Fruit fly (Drosophila melanogaster) whole organism, embryonic: Measurements from ENCODE around the gene CG32074.

Experiments
- B-H2 ChIP-seq: fragments of 200-800 bp; sonication (Bioruptor generic); optimal IDR thresholded peaks from 2 replicates; lab custom pipeline; 2018; ENCODE audit warnings: missing biosample characterization, mild to moderate bottlenecking, missing genetic modification characterization
- Blimp-1 ChIP-seq: fragments of 200-800 bp; sonication (Bioruptor generic); optimal IDR thresholded peaks from 3 replicates; lab custom pipeline; 2018; ENCODE audit warnings: missing biosample characterization, missing genetic modification characterization, mild to moderate bottlenecking, moderate library complexity, missing genetic modification reagents
- BtbVII ChIP-seq: fragments of 200-800 bp; sonication (Bioruptor generic); optimal IDR thresholded peaks from 3 replicates; lab custom pipeline; 2017; ENCODE audit warnings: missing biosample characterization, mild to moderate bottlenecking, missing genetic modification characterization
- Bteb2 ChIP-seq: fragments of 200-800 bp; sonication (Bioruptor generic); optimal IDR thresholded peaks from 2 replicates; lab custom pipeline; 2016; ENCODE audit warnings: missing biosample characterization, missing genetic modification characterization
- CG10431 ChIP-seq: fragments of 200-800 bp; sonication (Bioruptor generic); optimal IDR thresholded peaks from 3 replicates; lab custom pipeline; 2018; ENCODE audit warnings: missing biosample characterization, mild to moderate bottlenecking, missing genetic modification characterization
- CG10979 ChIP-seq: fragments of 200-800 bp; sonication (Bioruptor generic); optimal IDR thresholded peaks from 2 replicates; lab custom pipeline; 2018; ENCODE audit warnings: missing biosample characterization, mild to moderate bottlenecking, missing genetic modification characterization, moderate library complexity
- CG11085 ChIP-seq: fragments of 200-800 bp; sonication (Bioruptor generic); IDR thresholded peaks from 2 replicates; pipeline ENCODE4 v1.3.6; 2022; ENCODE audit warnings: missing biosample characterization, missing genetic modification characterization
- CG11398 ChIP-seq: fragments of 200-800 bp; sonication (Bioruptor generic); optimal IDR thresholded peaks from 2 replicates; lab custom pipeline; 2016; ENCODE audit warnings: missing biosample characterization, missing genetic modification characterization
- CG11560 ChIP-seq: fragments of 200-800 bp; sonication (Bioruptor generic); IDR thresholded peaks from 3 replicates; pipeline ENCODE4 v1.3.6; 2022; ENCODE audit warnings: missing biosample characterization, missing genetic modification characterization
- CG15514 ChIP-seq: fragments of 200-800 bp; sonication (Bioruptor generic); optimal IDR thresholded peaks from 3 replicates; lab custom pipeline; 2017; ENCODE audit warnings: missing biosample characterization, missing genetic modification characterization, mild to moderate bottlenecking, moderate library complexity, missing genetic modification reagents
- CG3995 ChIP-seq: fragments of 200-800 bp; sonication (Bioruptor generic); optimal IDR thresholded peaks from 3 replicates; lab custom pipeline; 2016; ENCODE audit warnings: missing biosample characterization, missing genetic modification characterization
- CG4328 ChIP-seq: fragments of 200-800 bp; sonication (Bioruptor generic); optimal IDR thresholded peaks from 3 replicates; lab custom pipeline; 2017; ENCODE audit warnings: missing biosample characterization, missing genetic modification reagents, missing genetic modification characterization
- CG4404 ChIP-seq: fragments of 200-800 bp; sonication (Bioruptor generic); IDR thresholded peaks from 2 replicates; pipeline ENCODE4 v1.3.6; 2022; ENCODE audit warnings: missing biosample characterization, missing genetic modification characterization
- CG4617 ChIP-seq: fragments of 200-800 bp; sonication (Bioruptor generic); optimal IDR thresholded peaks from 3 replicates; lab custom pipeline; 2016; ENCODE audit warnings: missing biosample characterization, missing genetic modification characterization, borderline replicate concordance
- CG6765 ChIP-seq: fragments of 200-800 bp; sonication (Bioruptor generic); optimal IDR thresholded peaks from 3 replicates; lab custom pipeline; 2017; ENCODE audit warnings: missing biosample characterization, mild to moderate bottlenecking, missing genetic modification characterization
- CG7271 ChIP-seq: fragments of 200-800 bp; sonication (Bioruptor generic); optimal IDR thresholded peaks from 2 replicates; lab custom pipeline; 2018; ENCODE audit warnings: missing biosample characterization, mild to moderate bottlenecking, missing genetic modification characterization, moderate library complexity
- CG9817 ChIP-seq: fragments of 200-800 bp; sonication (Bioruptor generic); optimal IDR thresholded peaks from 2 replicates; lab custom pipeline; 2018; ENCODE audit warnings: missing biosample characterization, mild to moderate bottlenecking, missing genetic modification characterization, moderate library complexity
- Dll ChIP-seq: fragments of 200-800 bp; sonication (Bioruptor generic); IDR thresholded peaks from 4 replicates; pipeline ENCODE4 v1.3.6; 2022; ENCODE audit warnings: missing biosample characterization, missing genetic modification characterization; ENCODE audit not compliant: partially characterized antibody
- Doc3 ChIP-seq: fragments of 200-800 bp; sonication (Bioruptor generic); IDR thresholded peaks from 3 replicates; pipeline ENCODE4 v1.3.6; 2022; ENCODE audit warnings: missing biosample characterization, missing genetic modification characterization; ENCODE audit not compliant: partially characterized antibody
- HLH3B ChIP-seq: fragments of 200-800 bp; sonication (Bioruptor generic); IDR thresholded peaks from 2 replicates; pipeline ENCODE4 v1.3.6; 2022; ENCODE audit warnings: missing biosample characterization, missing genetic modification characterization
- Hr51 ChIP-seq, 2 experiments: fragments of 200-800 bp; sonication (Bioruptor generic); optimal IDR thresholded peaks; 2 replicates in 1 of 2; 3 replicates in 1 of 2; lab custom pipeline; 2016 to 2018; ENCODE audit warnings: missing biosample characterization in 2 of 2, missing genetic modification characterization in 2 of 2, mild to moderate bottlenecking in 1 of 2, moderate library complexity in 1 of 2
- Hr78 ChIP-seq, 2 experiments: fragments of 200-800 bp in 1 of 2; fragments of >200 bp in 1 of 2; sonication (Bioruptor generic) in 1 of 2; optimal IDR thresholded peaks; 2 replicates each; lab custom pipeline; 2017 to 2019; ENCODE audit warnings: missing biosample characterization in 2 of 2, missing genetic modification characterization in 2 of 2, mild to moderate bottlenecking in 1 of 2, moderate library complexity in 1 of 2
- MTF-1 ChIP-seq: fragments of 200-800 bp; sonication (Bioruptor generic); optimal IDR thresholded peaks from 2 replicates; lab custom pipeline; 2018; ENCODE audit warnings: missing biosample characterization, mild to moderate bottlenecking, missing genetic modification characterization, borderline replicate concordance
- Med ChIP-seq: fragments of 200-800 bp; sonication (Bioruptor generic); peaks from one replicate; lab custom pipeline; 2016; ENCODE audit warnings: missing biosample characterization, missing genetic modification characterization, mild to moderate bottlenecking, inconsistent platforms, moderate library complexity
- Mes4 ChIP-seq: fragments of 200-800 bp; sonication (Bioruptor generic); optimal IDR thresholded peaks from 2 replicates; lab custom pipeline; 2016; ENCODE audit warnings: missing biosample characterization, missing genetic modification characterization
- NFAT ChIP-seq: fragments of 200-800 bp; sonication (Bioruptor generic); IDR thresholded peaks from 2 replicates; pipeline ENCODE4 v1.3.6; 2022; ENCODE audit warnings: missing biosample characterization, missing genetic modification characterization
- Sin3A ChIP-seq: fragments of >200 bp; optimal IDR thresholded peaks from 2 replicates; lab custom pipeline; 2018
- Xbp1 ChIP-seq: fragments of 200-800 bp; sonication (Bioruptor generic); optimal IDR thresholded peaks from 3 replicates; lab custom pipeline; 2016; ENCODE audit warnings: missing biosample characterization, mild to moderate bottlenecking, missing genetic modification characterization
- ac ChIP-seq: fragments of 200-800 bp; sonication (Bioruptor generic); optimal IDR thresholded peaks from 3 replicates; lab custom pipeline; 2017; ENCODE audit warnings: missing biosample characterization, mild to moderate bottlenecking, missing genetic modification characterization
- ase ChIP-seq: fragments of 200-800 bp; sonication (Bioruptor generic); IDR thresholded peaks from 3 replicates; pipeline ENCODE4 v1.3.6; 2022; ENCODE audit warnings: missing biosample characterization, missing genetic modification characterization
- bab2 ChIP-seq: fragments of 200-800 bp; sonication (Bioruptor generic); optimal IDR thresholded peaks from 2 replicates; lab custom pipeline; 2016; ENCODE audit warnings: missing biosample characterization, missing genetic modification characterization
- bigmax ChIP-seq: fragments of 200-800 bp; sonication (Bioruptor generic); optimal IDR thresholded peaks from 2 replicates; lab custom pipeline; 2018; ENCODE audit warnings: missing biosample characterization, mild to moderate bottlenecking, missing genetic modification characterization
- caup ChIP-seq: fragments of 200-800 bp; sonication (Bioruptor generic); optimal IDR thresholded peaks from 3 replicates; lab custom pipeline; 2017; ENCODE audit warnings: missing biosample characterization, mild to moderate bottlenecking, missing genetic modification characterization, moderate library complexity; ENCODE audit not compliant: severe bottlenecking
- croc ChIP-seq: fragments of 200-800 bp; sonication (Bioruptor generic); conservative IDR thresholded peaks from 3 replicates; pipeline ENCODE4 v1.3.6; 2022; ENCODE audit warnings: missing biosample characterization, missing genetic modification characterization
- dpn ChIP-seq, 2 experiments: fragments of 200-800 bp; sonication (Bioruptor generic); optimal IDR thresholded peaks; 3 replicates each; lab custom pipeline; 2016; ENCODE audit warnings: missing biosample characterization in 2 of 2, missing genetic modification characterization in 2 of 2
- emc ChIP-seq: fragments of 200-800 bp; sonication (Bioruptor generic); optimal IDR thresholded peaks from 2 replicates; lab custom pipeline; 2016; ENCODE audit warnings: missing biosample characterization, missing genetic modification characterization
- ems ChIP-seq: fragments of 200-800 bp; sonication (Bioruptor generic); optimal IDR thresholded peaks from 3 replicates; lab custom pipeline; 2016; ENCODE audit warnings: missing biosample characterization, missing genetic modification characterization
- gcm ChIP-seq: fragments of 200-800 bp; sonication (Bioruptor generic); optimal IDR thresholded peaks from 2 replicates; lab custom pipeline; 2019; ENCODE audit warnings: missing biosample characterization, mild to moderate bottlenecking, missing genetic modification characterization, moderate library complexity
- grn ChIP-seq: fragments of 200-800 bp; sonication (Bioruptor generic); optimal IDR thresholded peaks from 3 replicates; lab custom pipeline; 2017; ENCODE audit warnings: missing biosample characterization, missing genetic modification characterization
- hkb ChIP-seq, 2 experiments: fragments of 200-800 bp in 1 of 2; fragments of >200 bp in 1 of 2; sonication (Bioruptor generic) in 1 of 2; IDR thresholded peaks in 1 of 2; optimal IDR thresholded peaks in 1 of 2; 2 replicates each; pipeline versions ENCODE4 v1.3.6 to Lab custom; 2017 to 2022; ENCODE audit warnings: missing biosample characterization in 1 of 2, missing genetic modification characterization in 1 of 2
- nerfin-1 ChIP-seq: fragments of 200-800 bp; sonication (Bioruptor generic); optimal IDR thresholded peaks from 3 replicates; lab custom pipeline; 2019; ENCODE audit warnings: missing biosample characterization, mild to moderate bottlenecking, missing genetic modification characterization, moderate library complexity
- nom ChIP-seq: fragments of 200-800 bp; sonication (Bioruptor generic); optimal IDR thresholded peaks from 2 replicates; lab custom pipeline; 2017; ENCODE audit warnings: missing biosample characterization, missing genetic modification characterization, mild to moderate bottlenecking, moderate library complexity, missing genetic modification reagents
- oc ChIP-seq: fragments of 200-800 bp; sonication (Bioruptor generic); optimal IDR thresholded peaks from 2 replicates; lab custom pipeline; 2018; ENCODE audit warnings: missing biosample characterization, mild to moderate bottlenecking, missing genetic modification characterization, moderate library complexity
- pfk ChIP-seq: fragments of 200-800 bp; sonication (Bioruptor generic); optimal IDR thresholded peaks from 2 replicates; lab custom pipeline; 2018; ENCODE audit warnings: missing biosample characterization, mild to moderate bottlenecking, missing genetic modification characterization, moderate library complexity
- sens ChIP-seq: fragments of 200-800 bp; sonication (Bioruptor generic); peaks from one replicate; lab custom pipeline; 2016; ENCODE audit warnings: missing biosample characterization, missing genetic modification characterization
- sna ChIP-seq: fragments of 200-800 bp; sonication (Bioruptor generic); IDR thresholded peaks from 2 replicates; pipeline ENCODE4 v1.3.6; 2022; ENCODE audit warnings: missing biosample characterization, missing genetic modification characterization; ENCODE audit not compliant: partially characterized antibody
- trh ChIP-seq: fragments of 200-800 bp; sonication (Bioruptor generic); optimal IDR thresholded peaks from 2 replicates; lab custom pipeline; 2016; ENCODE audit warnings: missing biosample characterization, missing genetic modification characterization
- vvl ChIP-seq: fragments of 200-800 bp; sonication (Bioruptor generic); IDR thresholded peaks from 2 replicates; pipeline ENCODE4 v1.3.6; 2022; ENCODE audit warnings: missing biosample characterization, missing genetic modification characterization

CG32074 gene

dm6 chr3L:11089805-11090440 lies 42.2 kb downstream of the CG32074 start (continued):
- TF ChIP-seq bab2 (GFP tag; lab: Kevin White, UChicago), result peak; percentile 82
- TF ChIP-seq trh (GFP tag; lab: Kevin White, UChicago), result peak; percentile 76
- TF ChIP-seq Hr51 (GFP tag; optimal IDR thresholded peaks at IDR 0.05; lab: Kevin White, UChicago), result peak; percentile 68 to 97
- TF ChIP-seq CG11560, result 0 out of 3 replicates have a peak, but pooled peaks have one; percentile 55
- no peak for TF ChIP-seq nom (GFP tag; lab: Kevin White, UChicago)
- TF ChIP-seq croc (GFP tag; lab: Robert Waterston, UW), result peak; percentile 68
- TF ChIP-seq Xbp1 (GFP tag; lab: Kevin White, UChicago), result peak; percentile 92
- peak; percentile 68 for TF ChIP-seq CG10431
- peak; percentile 95 for TF ChIP-seq CG10979 (tag; lab: Kevin White, UChicago)
- no peak for TF ChIP-seq Sin3A (lab: Kevin White, UChicago)
- peak; percentile 78 for TF ChIP-seq BtbVII (GFP tag; lab: Kevin White, UChicago)
- peak; percentile 43 for TF ChIP-seq ase
- peak; percentile 71 for TF ChIP-seq HLH3B (GFP tag; lab: Robert Waterston, UW)
- no peak for TF ChIP-seq sna (GFP tag; lab: Robert Waterston, UW)
- peak; percentile 64 for TF ChIP-seq CG4617
- TF ChIP-seq CG6765, result peak; percentile 68
- TF ChIP-seq NFAT (GFP tag; lab: Robert Waterston, UW), result no peak
- peak; percentile 59 for TF ChIP-seq nerfin-1 (tag; lab: Kevin White, UChicago)
- TF ChIP-seq ac (GFP tag; lab: Kevin White, UChicago), result peak; percentile 75
- peak; percentile 67 for TF ChIP-seq CG7271 (tag; lab: Kevin White, UChicago)
- TF ChIP-seq CG11085 (GFP tag; lab: Robert Waterston, UW), result no peak
- peak; percentile 74 for TF ChIP-seq grn (GFP tag; lab: Kevin White, UChicago)
- peak; percentile 45 for TF ChIP-seq CG9817 (tag; lab: Kevin White, UChicago)
- peak; percentile 30 for TF ChIP-seq pfk (GFP tag; lab: Kevin White, UChicago)
- TF ChIP-seq oc (tag; lab: Kevin White, UChicago), result peak; percentile 81
- peak; percentile 83 for TF ChIP-seq CG11398 (GFP tag; lab: Kevin White, UChicago)
- peak; percentile 65 for TF ChIP-seq CG4404 (GFP tag; lab: Robert Waterston, UW)
- TF ChIP-seq sens (GFP tag; lab: Kevin White, UChicago), result peak; percentile 99
- peak; percentile 68 for TF ChIP-seq CG15514 (GFP tag; lab: Kevin White, UChicago)
- peak; percentile 86 for TF ChIP-seq Med
- TF ChIP-seq hkb (optimal IDR thresholded peaks at IDR 0.05; lab: Kevin White, UChicago), result no peak
- peak; percentile 93 for TF ChIP-seq hkb (GFP tag; IDR thresholded peaks at IDR 0.05; lab: Robert Waterston, UW)
- peak in 1 of 2 experiments; percentile 87 for TF ChIP-seq Hr78 (GFP tag; optimal IDR thresholded peaks at IDR 0.05; lab: Kevin White, UChicago)
- no peak for TF ChIP-seq Doc3 (GFP tag; lab: Robert Waterston, UW)
- TF ChIP-seq CG4328 (GFP tag; lab: Kevin White, UChicago), result peak; percentile 44
- TF ChIP-seq emc (GFP tag; lab: Kevin White, UChicago), result peak; percentile 46
- TF ChIP-seq ems (GFP tag; lab: Kevin White, UChicago), result peak; percentile 87
- TF ChIP-seq vvl (GFP tag; lab: Robert Waterston, UW), result peak; percentile 79
- TF ChIP-seq caup (GFP tag; lab: Kevin White, UChicago), result peak; percentile 80
- no peak for TF ChIP-seq bigmax (GFP tag; lab: Kevin White, UChicago)
- TF ChIP-seq CG3995 (GFP tag; lab: Kevin White, UChicago), result no peak
- TF ChIP-seq Dll (GFP tag; lab: Robert Waterston, UW), result 0 out of 4 replicates have a peak, but pooled peaks have one; percentile 25
- TF ChIP-seq Mes4 (GFP tag; lab: Kevin White, UChicago), result peak; percentile 85
- peak; percentile 82 for TF ChIP-seq Bteb2
- peak; percentile 78 for TF ChIP-seq Blimp-1 (GFP tag; lab: Kevin White, UChicago)
- peak; percentile 76 for TF ChIP-seq MTF-1 (GFP tag; lab: Kevin White, UChicago)
- peak; percentile 73 to 88 for TF ChIP-seq dpn (GFP tag; optimal IDR thresholded peaks at IDR 0.05; lab: Kevin White, UChicago)
- TF ChIP-seq gcm, result peak; percentile 91
- no peak for TF ChIP-seq B-H2 (GFP tag; lab: Kevin White, UChicago)
